Worm (Caenorhabditis elegans) whole organism, mixed stage, embryonic: ENCODE results near the gene Y47D7A.12.

Source experiments
- bed-3 ChIP-seq: fragments of 200-800 bp; sonication (Bioruptor generic); optimal IDR thresholded peaks from 3 replicates; lab custom pipeline; 2018; ENCODE audit warnings: mild to moderate bottlenecking, missing genetic modification characterization, moderate library complexity, missing compliant biosample characterization
- blmp-1 ChIP-seq: fragments of 150-350 bp; optimal IDR thresholded peaks from 2 replicates; lab custom pipeline; 2014; ENCODE audit warnings: missing biosample characterization, missing genetic modification characterization
- elt-3 ChIP-seq: fragments of 150-350 bp; optimal IDR thresholded peaks from 2 replicates; lab custom pipeline; 2014; ENCODE audit warnings: missing biosample characterization, missing genetic modification characterization
- lsy-2 ChIP-seq: fragments of 150-350 bp; optimal IDR thresholded peaks from 2 replicates; lab custom pipeline; 2014; ENCODE audit warnings: missing biosample characterization, missing genetic modification characterization
- mab-5 ChIP-seq: fragments of 150-350 bp; optimal IDR thresholded peaks from 2 replicates; lab custom pipeline; 2014; ENCODE audit warnings: missing biosample characterization, missing genetic modification characterization
- mep-1 ChIP-seq: fragments of 150-350 bp; optimal IDR thresholded peaks from 2 replicates; lab custom pipeline; 2017; ENCODE audit warnings: missing biosample characterization, missing genetic modification reagents, missing genetic modification characterization, inconsistent platforms
- mls-2 ChIP-seq: sonication (generic microtip); optimal IDR thresholded peaks from 2 replicates; lab custom pipeline; 2016; ENCODE audit warnings: mild to moderate bottlenecking, missing genetic modification characterization, moderate library complexity, missing compliant biosample characterization
- nhr-237 ChIP-seq: fragments of 150-350 bp; optimal IDR thresholded peaks from 2 replicates; lab custom pipeline; 2014; ENCODE audit warnings: missing biosample characterization, missing genetic modification characterization
- nhr-28 ChIP-seq: fragments of 150-350 bp; optimal IDR thresholded peaks from 2 replicates; lab custom pipeline; 2014; ENCODE audit warnings: missing biosample characterization, missing genetic modification characterization
- pha-4 ChIP-seq: fragments of 150-350 bp; optimal IDR thresholded peaks from 2 replicates; lab custom pipeline; 2018; ENCODE audit warnings: missing biosample characterization, missing genetic modification reagents, missing genetic modification characterization
- snpc-4 ChIP-seq: fragments of 150-350 bp; optimal IDR thresholded peaks from 2 replicates; lab custom pipeline; 2014; ENCODE audit warnings: missing biosample characterization, missing genetic modification characterization
- sptf-1 ChIP-seq: sonication (generic microtip); optimal IDR thresholded peaks from 2 replicates; lab custom pipeline; 2017; ENCODE audit warnings: mild to moderate bottlenecking, missing genetic modification characterization, moderate library complexity, missing compliant biosample characterization
- unc-39 ChIP-seq: fragments of 150-350 bp; optimal IDR thresholded peaks from 2 replicates; lab custom pipeline; 2014; ENCODE audit warnings: missing biosample characterization, missing genetic modification characterization
- unc-62 ChIP-seq: fragments of 150-350 bp; optimal IDR thresholded peaks from 2 replicates; lab custom pipeline; 2014; ENCODE audit warnings: missing biosample characterization, missing genetic modification reagents, missing genetic modification characterization

DNA sequence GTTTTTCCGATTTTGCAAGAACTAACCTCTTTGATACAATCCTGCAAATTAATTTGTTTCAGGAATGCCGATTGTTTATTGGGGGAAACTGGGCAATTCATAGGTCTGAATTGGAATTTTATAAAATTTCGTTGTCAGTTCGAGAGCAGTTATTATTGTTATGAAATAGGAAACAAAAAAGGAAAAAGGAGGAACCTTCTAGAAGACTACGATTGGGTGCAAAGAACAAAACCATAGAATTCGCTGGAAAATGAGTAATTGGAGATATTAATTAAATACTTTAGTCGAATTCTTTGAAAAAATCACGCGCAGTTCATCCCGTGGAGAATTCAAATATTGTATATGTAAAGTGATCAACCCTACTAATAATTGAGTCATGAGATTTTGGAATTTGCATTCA is 42.1 kb downstream of the Y47D7A.12 start, which contains the start of gene F13A2.9:
- TF ChIP-seq unc-62 (GFP tag; lab: Kevin White, UChicago) (no peak), snpc-4 (no peak), nhr-237 (tag; lab: Kevin White, UChicago) (no peak), nhr-28 (tag; lab: Kevin White, UChicago) (no peak), sptf-1 (no peak), lsy-2 (no peak), mls-2 (tag; lab: Kevin White, UChicago) (no peak), elt-3 (no peak), mab-5 (tag; lab: Kevin White, UChicago) (no peak), unc-39 (tag; lab: Kevin White, UChicago) (no peak), pha-4 (tag; lab: Kevin White, UChicago) (no peak), bed-3 (GFP tag; lab: Kevin White, UChicago) (no peak), blmp-1 (tag; lab: Kevin White, UChicago) (no peak), mep-1 (no peak)
